Fruit fly (Drosophila melanogaster): ENCODE results near the gene CG31473.

dm6 chr3R:7790583-7791034 lies 21.0 kb upstream of the CG31473 start, which contains the start of gene CG10086:
- TF ChIP-seq fd96Ca (GFP tag; IDR thresholded peaks at IDR 0.05) (no peak), CG10348 (GFP tag; IDR thresholded peaks at IDR 0.05) (no peak), gl (tag; optimal IDR thresholded peaks at IDR 0.05) (no peak), Pif1B (GFP tag; optimal IDR thresholded peaks at IDR 0.05) (no peak), CG34367 (tag; optimal IDR thresholded peaks at IDR 0.05) (no peak), rn (GFP tag; IDR thresholded peaks at IDR 0.05) (no peak), CG9948 (tag; optimal IDR thresholded peaks at IDR 0.05) (no peak), CG32121 (GFP tag; IDR thresholded peaks at IDR 0.05) (no peak), Ets98B (GFP tag; IDR thresholded peaks at IDR 0.05) (no peak), CG13204 (GFP tag; optimal IDR thresholded peaks at IDR 0.05) (no peak), CG15710 (tag; optimal IDR thresholded peaks at IDR 0.05) (no peak), CG17806 (tag; optimal IDR thresholded peaks at IDR 0.05) (no peak), CG8159 (tag; optimal IDR thresholded peaks at IDR 0.05) (no peak), CG4496 (GFP tag; IDR thresholded peaks at IDR 0.05) (no peak)
